Fruit fly (Drosophila melanogaster) whole organism, embryonic: ENCODE data around the gene Stt3B.

ENCODE experiments used
- Atf6 ChIP-seq: fragments of 200-800 bp; sonication (Bioruptor generic); IDR thresholded peaks from 2 replicates; pipeline ENCODE4 v1.3.6; 2022; ENCODE audit warnings: missing biosample characterization, missing genetic modification characterization
- CG10431 ChIP-seq: fragments of 200-800 bp; sonication (Bioruptor generic); optimal IDR thresholded peaks from 3 replicates; lab custom pipeline; 2018; ENCODE audit warnings: missing biosample characterization, mild to moderate bottlenecking, missing genetic modification characterization
- CG11085 ChIP-seq: fragments of 200-800 bp; sonication (Bioruptor generic); IDR thresholded peaks from 2 replicates; pipeline ENCODE4 v1.3.6; 2022; ENCODE audit warnings: missing biosample characterization, missing genetic modification characterization
- CG12155 ChIP-seq: fragments of 200-800 bp; sonication (Bioruptor generic); optimal IDR thresholded peaks from 3 replicates; lab custom pipeline; 2016; ENCODE audit warnings: missing biosample characterization, missing genetic modification characterization
- CG12299 ChIP-seq: fragments of 200-800 bp; sonication (Bioruptor generic); optimal IDR thresholded peaks from 2 replicates; lab custom pipeline; 2018; ENCODE audit warnings: missing biosample characterization, mild to moderate bottlenecking, missing genetic modification characterization
- CG14965 ChIP-seq: fragments of 200-800 bp; sonication (Bioruptor generic); optimal IDR thresholded peaks from 2 replicates; lab custom pipeline; 2016; ENCODE audit warnings: missing biosample characterization, missing genetic modification characterization, borderline replicate concordance
- CG15073 ChIP-seq: fragments of 200-800 bp; sonication (Bioruptor generic); optimal IDR thresholded peaks from 2 replicates; lab custom pipeline; 2016; ENCODE audit warnings: missing biosample characterization, missing genetic modification characterization
- CG17186 ChIP-seq: fragments of 200-800 bp; sonication (Bioruptor generic); optimal IDR thresholded peaks from 3 replicates; lab custom pipeline; 2017; ENCODE audit warnings: missing biosample characterization, missing genetic modification reagents, missing genetic modification characterization
- CG17385 ChIP-seq: fragments of 200-800 bp; sonication (Bioruptor generic); optimal IDR thresholded peaks from 3 replicates; lab custom pipeline; 2018; ENCODE audit warnings: missing biosample characterization, mild to moderate bottlenecking, missing genetic modification characterization
- CG18011 ChIP-seq: fragments of 200-800 bp; sonication (Bioruptor generic); optimal IDR thresholded peaks from 2 replicates; lab custom pipeline; 2017; ENCODE audit warnings: missing biosample characterization, missing genetic modification characterization, mild to moderate bottlenecking, moderate library complexity, missing genotype
- CG18262 ChIP-seq: fragments of 200-800 bp; optimal IDR thresholded peaks from 3 replicates; lab custom pipeline; 2019; ENCODE audit warnings: missing biosample characterization, mild to moderate bottlenecking, missing genetic modification characterization, moderate library complexity
- CG18764 ChIP-seq: fragments of 200-800 bp; sonication (Bioruptor generic); optimal IDR thresholded peaks from 3 replicates; lab custom pipeline; 2016; ENCODE audit warnings: missing biosample characterization, missing genetic modification characterization
- CG3281 ChIP-seq: fragments of 200-800 bp; sonication (Bioruptor generic); optimal IDR thresholded peaks from 3 replicates; lab custom pipeline; 2017; ENCODE audit warnings: missing biosample characterization, mild to moderate bottlenecking, missing genetic modification characterization
- CG34224 ChIP-seq: fragments of 200-800 bp; sonication (Bioruptor generic); IDR thresholded peaks from 3 replicates; pipeline ENCODE4 v1.3.6; 2022; ENCODE audit warnings: missing biosample characterization, missing genetic modification characterization; ENCODE audit not compliant: partially characterized antibody
- CG34376 ChIP-seq: fragments of 200-800 bp; sonication (Bioruptor generic); optimal IDR thresholded peaks from 2 replicates; lab custom pipeline; 2018; ENCODE audit warnings: missing biosample characterization, mild to moderate bottlenecking, missing genetic modification characterization
- CG43689 ChIP-seq: fragments of 200-800 bp; sonication (Bioruptor generic); IDR thresholded peaks from 2 replicates; pipeline ENCODE4 v1.3.6; 2022; ENCODE audit warnings: missing biosample characterization, missing genetic modification characterization
- CG6765 ChIP-seq: fragments of 200-800 bp; sonication (Bioruptor generic); optimal IDR thresholded peaks from 3 replicates; lab custom pipeline; 2017; ENCODE audit warnings: missing biosample characterization, mild to moderate bottlenecking, missing genetic modification characterization
- CG7271 ChIP-seq: fragments of 200-800 bp; sonication (Bioruptor generic); optimal IDR thresholded peaks from 2 replicates; lab custom pipeline; 2018; ENCODE audit warnings: missing biosample characterization, mild to moderate bottlenecking, missing genetic modification characterization, moderate library complexity
- CG7928 ChIP-seq: fragments of 200-800 bp; sonication (Bioruptor generic); optimal IDR thresholded peaks from 2 replicates; lab custom pipeline; 2017; ENCODE audit warnings: missing biosample characterization, mild to moderate bottlenecking, missing genetic modification characterization
- CG7963 ChIP-seq: fragments of 200-800 bp; sonication (Bioruptor generic); IDR thresholded peaks from 3 replicates; pipeline ENCODE4 v1.3.6; 2022; ENCODE audit warnings: missing biosample characterization, missing genetic modification characterization; ENCODE audit not compliant: partially characterized antibody
- CG8359 ChIP-seq: fragments of 200-800 bp; sonication (Bioruptor generic); optimal IDR thresholded peaks from 2 replicates; lab custom pipeline; 2017; ENCODE audit warnings: missing biosample characterization, mild to moderate bottlenecking, missing genetic modification characterization, borderline replicate concordance
- CG9437 ChIP-seq: fragments of 200-800 bp; sonication (Bioruptor generic); optimal IDR thresholded peaks from 2 replicates; lab custom pipeline; 2018; ENCODE audit warnings: missing biosample characterization, mild to moderate bottlenecking, missing genetic modification characterization
- CG9727 ChIP-seq: fragments of 200-800 bp; sonication (Bioruptor generic); optimal IDR thresholded peaks from 3 replicates; lab custom pipeline; 2017; ENCODE audit warnings: missing biosample characterization, mild to moderate bottlenecking, missing genetic modification characterization
- Chrac-16 ChIP-seq: fragments of 200-800 bp; sonication (Bioruptor generic); optimal IDR thresholded peaks from 3 replicates; lab custom pipeline; 2016; ENCODE audit warnings: missing biosample characterization, missing genetic modification characterization
- D19A ChIP-seq: fragments of 200-800 bp; optimal IDR thresholded peaks from 3 replicates; lab custom pipeline; 2019; ENCODE audit warnings: missing biosample characterization, mild to moderate bottlenecking, missing genetic modification characterization, moderate library complexity
- Dp ChIP-seq: fragments of 200-800 bp; sonication (Bioruptor generic); optimal IDR thresholded peaks from 2 replicates; lab custom pipeline; 2018; ENCODE audit warnings: missing biosample characterization, mild to moderate bottlenecking, missing genetic modification characterization, moderate library complexity
- HLHmδ ChIP-seq: fragments of 200-800 bp; sonication (Bioruptor generic); optimal IDR thresholded peaks from 2 replicates; lab custom pipeline; 2018; ENCODE audit warnings: missing biosample characterization, mild to moderate bottlenecking, missing genetic modification characterization, moderate library complexity
- Hey ChIP-seq: fragments of 200-800 bp; sonication (Bioruptor generic); optimal IDR thresholded peaks from 3 replicates; lab custom pipeline; 2018; ENCODE audit warnings: missing biosample characterization, mild to moderate bottlenecking, missing genetic modification characterization
- Max ChIP-seq: fragments of 200-800 bp; sonication (Bioruptor generic); optimal IDR thresholded peaks from 2 replicates; lab custom pipeline; 2016; ENCODE audit warnings: missing biosample characterization, mild to moderate bottlenecking, missing genetic modification characterization
- Nf-YA ChIP-seq: fragments of 200-800 bp; sonication (Bioruptor generic); IDR thresholded peaks from 2 replicates; pipeline ENCODE4 v1.3.6; 2022; ENCODE audit warnings: missing biosample characterization, missing genetic modification characterization
- Oli ChIP-seq: fragments of 200-800 bp; sonication (Bioruptor generic); optimal IDR thresholded peaks from 2 replicates; lab custom pipeline; 2018; ENCODE audit warnings: missing biosample characterization, mild to moderate bottlenecking, missing genetic modification characterization, moderate library complexity
- bowl ChIP-seq: fragments of 200-800 bp; sonication (Bioruptor generic); IDR thresholded peaks from 2 replicates; pipeline ENCODE4 v1.3.6; 2022; ENCODE audit warnings: missing biosample characterization, missing genetic modification characterization
- crol ChIP-seq: fragments of 200-800 bp; sonication (Bioruptor generic); IDR thresholded peaks from 2 replicates; pipeline ENCODE4 v1.3.6; 2022; ENCODE audit warnings: missing biosample characterization, missing genetic modification characterization
- cwo ChIP-seq: fragments of 200-800 bp; sonication (Bioruptor generic); optimal IDR thresholded peaks from 3 replicates; lab custom pipeline; 2017; ENCODE audit warnings: missing biosample characterization, missing genetic modification characterization, mild to moderate bottlenecking, moderate library complexity, missing genetic modification reagents
- hb ChIP-seq: fragments of 200-800 bp; sonication (Bioruptor generic); IDR thresholded peaks from 3 replicates; pipeline ENCODE4 v1.3.6; 2022; ENCODE audit warnings: missing biosample characterization, missing genetic modification characterization; ENCODE audit not compliant: partially characterized antibody
- kah ChIP-seq: fragments of 200-800 bp; sonication (Bioruptor generic); optimal IDR thresholded peaks from 2 replicates; lab custom pipeline; 2018; ENCODE audit warnings: missing biosample characterization, mild to moderate bottlenecking, missing genetic modification characterization
- knrl ChIP-seq: fragments of 200-800 bp; sonication (Bioruptor generic); IDR thresholded peaks from 3 replicates; pipeline ENCODE4 v1.3.6; 2022; ENCODE audit warnings: missing biosample characterization, missing genetic modification characterization; ENCODE audit not compliant: partially characterized antibody
- lbe ChIP-seq: fragments of 200-800 bp; sonication (Bioruptor generic); optimal IDR thresholded peaks from 2 replicates; lab custom pipeline; 2016; ENCODE audit warnings: missing biosample characterization, mild to moderate bottlenecking, missing genetic modification characterization
- mld ChIP-seq: fragments of 200-800 bp; sonication (Bioruptor generic); IDR thresholded peaks from 3 replicates; pipeline ENCODE4 v1.3.6; 2022; ENCODE audit warnings: missing biosample characterization, missing genetic modification characterization; ENCODE audit not compliant: partially characterized antibody
- nerfin-1 ChIP-seq: fragments of 200-800 bp; sonication (Bioruptor generic); optimal IDR thresholded peaks from 3 replicates; lab custom pipeline; 2019; ENCODE audit warnings: missing biosample characterization, mild to moderate bottlenecking, missing genetic modification characterization, moderate library complexity
- nmo ChIP-seq: fragments of 200-800 bp; sonication (Bioruptor generic); optimal IDR thresholded peaks from 2 replicates; lab custom pipeline; 2018; ENCODE audit warnings: missing biosample characterization, mild to moderate bottlenecking, missing genetic modification characterization, moderate library complexity
- otp ChIP-seq: fragments of 200-800 bp; sonication (Bioruptor generic); IDR thresholded peaks from 3 replicates; pipeline ENCODE4, ENCODE4 v1.3.6; 2022; ENCODE audit warnings: missing biosample characterization, missing genetic modification characterization
- pho ChIP-seq: fragments of 200-800 bp; sonication (Bioruptor generic); optimal IDR thresholded peaks from 2 replicates; lab custom pipeline; 2016; ENCODE audit warnings: missing biosample characterization, missing genetic modification characterization
- pum ChIP-seq: fragments of 200-800 bp; sonication (Bioruptor generic); optimal IDR thresholded peaks from 2 replicates; lab custom pipeline; 2016; ENCODE audit warnings: missing biosample characterization, missing genetic modification characterization
- ro ChIP-seq: fragments of 200-800 bp; sonication (Bioruptor generic); IDR thresholded peaks from 2 replicates; pipeline ENCODE4 v1.3.6; 2022; ENCODE audit warnings: missing biosample characterization, missing genetic modification characterization
- sens ChIP-seq: fragments of 200-800 bp; sonication (Bioruptor generic); peaks from one replicate; lab custom pipeline; 2016; ENCODE audit warnings: missing biosample characterization, missing genetic modification characterization
- toy ChIP-seq: fragments of 200-800 bp; sonication (Bioruptor generic); IDR thresholded peaks from 2 replicates; pipeline ENCODE4 v1.3.6; 2022; ENCODE audit warnings: missing biosample characterization, missing genetic modification characterization
- ttk ChIP-seq: fragments of 200-800 bp; sonication (Bioruptor generic); IDR thresholded peaks from 2 replicates; pipeline ENCODE4 v2.1.2; 2022; ENCODE audit warnings: missing biosample characterization, missing genetic modification characterization
- wek ChIP-seq: fragments of 200-800 bp; sonication (Bioruptor generic); optimal IDR thresholded peaks from 3 replicates; lab custom pipeline; 2018; ENCODE audit warnings: missing biosample characterization, mild to moderate bottlenecking, missing genetic modification characterization, moderate library complexity
- zf30C ChIP-seq: fragments of 200-800 bp; sonication (Bioruptor generic); optimal IDR thresholded peaks from 3 replicates; lab custom pipeline; 2018; ENCODE audit warnings: missing biosample characterization, mild to moderate bottlenecking, missing genetic modification characterization

The Stt3B gene

dm6 chr3R:25074558-25074964 lies 5.1 kb upstream of the Stt3B start, which contains the start of the genes shams and CG11920 (continued):
- TF ChIP-seq CG15073 (GFP tag; lab: Kevin White, UChicago) (no peak), pho (GFP tag; lab: Kevin White, UChicago) (no peak), pum (GFP tag; lab: Kevin White, UChicago) (no peak), Oli (tag; lab: Kevin White, UChicago) (no peak), CG6765 (GFP tag; lab: Kevin White, UChicago) (no peak), toy (no peak), zf30C (no peak), ttk (GFP tag; lab: Robert Waterston, UW) (no peak), knrl (no peak; the same call in 2 of the 3 replicates), ro (GFP tag; lab: Robert Waterston, UW) (no peak), CG18011 (GFP tag; lab: Kevin White, UChicago) (no peak), CG43689 (GFP tag; lab: Robert Waterston, UW) (no peak), CG9437 (peak; percentile 2), CG10431 (GFP tag; lab: Kevin White, UChicago) (peak; percentile 24), CG7963 (GFP tag; lab: Robert Waterston, UW) (peak; percentile 39; the same call in 1 of the 3 replicates), Nf-YA (GFP tag; lab: Robert Waterston, UW) (no peak), D19A (tag; lab: Kevin White, UChicago) (peak; percentile 20), Max (GFP tag; lab: Kevin White, UChicago) (peak; percentile 68), hb (GFP tag; lab: Robert Waterston, UW) (no peak), CG7271 (no peak), cwo (GFP tag; lab: Kevin White, UChicago) (peak; percentile 40), CG17385 (GFP tag; lab: Kevin White, UChicago) (no peak), Dp (peak; percentile 30), HLHmδ (GFP tag; lab: Kevin White, UChicago) (no peak), otp (GFP tag; lab: Robert Waterston, UW) (no peak), CG12155 (peak; percentile 26), CG34376 (GFP tag; lab: Kevin White, UChicago) (no peak), CG9727 (no peak), mld (no peak), Atf6 (GFP tag; lab: Robert Waterston, UW) (no peak), CG34224 (GFP tag; lab: Robert Waterston, UW) (peak; percentile 73; the same call in 1 of the 3 replicates), kah (GFP tag; lab: Kevin White, UChicago) (no peak), CG3281 (GFP tag; lab: Kevin White, UChicago) (no peak), sens (GFP tag; lab: Kevin White, UChicago) (peak; percentile 80), nerfin-1 (tag; lab: Kevin White, UChicago) (peak; percentile 48), CG18764 (GFP tag; lab: Kevin White, UChicago) (no peak), CG17186 (GFP tag; lab: Kevin White, UChicago) (peak; percentile 14), wek (GFP tag; lab: Kevin White, UChicago) (peak; percentile 77), crol (GFP tag; lab: Robert Waterston, UW) (no peak), nmo (GFP tag; lab: Kevin White, UChicago) (peak; percentile 51), lbe (GFP tag; lab: Kevin White, UChicago) (peak; percentile 59), CG11085 (no peak), CG18262 (tag; lab: Kevin White, UChicago) (peak; percentile 3), CG12299 (tag; lab: Kevin White, UChicago) (peak; percentile 61), CG14965 (GFP tag; lab: Kevin White, UChicago) (no peak), Hey (tag; lab: Kevin White, UChicago) (no peak), CG7928 (no peak), Chrac-16 (GFP tag; lab: Kevin White, UChicago) (peak; percentile 1), CG8359 (GFP tag; lab: Kevin White, UChicago) (no peak), bowl (no peak)
